Worm (Caenorhabditis elegans) whole organism, midembryonic: ENCODE data around the gene dhs-19.
"Not testable (repeated sequence)": the region's sequence is repeated elsewhere in the genome, so short reads cannot be mapped to it uniquely, and the experiment has no call there.

Experiments used
- T22C8.4 ChIP-seq: fragments of 200-800 bp; sonication (Bioruptor generic); IDR thresholded peaks from 2 replicates; pipeline ENCODE4 v1.3.6; 2022; ENCODE audit warnings: missing genetic modification characterization, missing compliant biosample characterization
- cog-1 ChIP-seq: sonication (generic microtip); optimal IDR thresholded peaks from 2 replicates; lab custom pipeline; 2016; ENCODE audit warnings: missing genetic modification characterization, missing compliant biosample characterization
- flt-1 ChIP-seq: fragments of 200-800 bp; sonication (Bioruptor generic); IDR thresholded peaks from 2 replicates; pipeline ENCODE4 v1.3.6; 2022; ENCODE audit warnings: missing genetic modification characterization, missing compliant biosample characterization
- klf-2 ChIP-seq: fragments of 200-800 bp; sonication (Bioruptor generic); conservative IDR thresholded peaks from 2 replicates; pipeline ENCODE4 v1.3.6; 2022; ENCODE audit warnings: missing genetic modification reagents, missing genetic modification characterization, missing compliant biosample characterization
- med-1 ChIP-seq: sonication (generic microtip); optimal IDR thresholded peaks from 2 replicates; lab custom pipeline; 2017; ENCODE audit warnings: missing genetic modification characterization, mild to moderate bottlenecking, missing compliant biosample characterization, antibody characterized with exemption, missing genetic modification reagents; ENCODE audit not compliant: insufficient read depth
- ref-1 ChIP-seq: fragments of 200-800 bp; sonication (Bioruptor generic); conservative IDR thresholded peaks from 2 replicates; pipeline ENCODE4 v1.3.6; 2022; ENCODE audit warnings: missing genetic modification reagents, missing genetic modification characterization, missing compliant biosample characterization
- tab-1 ChIP-seq: fragments of 200-800 bp; sonication (Bioruptor generic); IDR thresholded peaks from 2 replicates; pipeline ENCODE4 v1.3.6; 2022; ENCODE audit warnings: missing genetic modification characterization, missing compliant biosample characterization
- ztf-23 ChIP-seq: fragments of 200-800 bp; sonication (Bioruptor generic); IDR thresholded peaks from 2 replicates; pipeline ENCODE4 v1.3.6; 2022; ENCODE audit warnings: missing genetic modification reagents, missing genetic modification characterization, missing compliant biosample characterization
- ztf-29 ChIP-seq: fragments of 200-800 bp; sonication (Bioruptor generic); IDR thresholded peaks from 2 replicates; pipeline ENCODE4 v1.3.6; 2022; ENCODE audit warnings: missing genetic modification reagents, missing genetic modification characterization, missing compliant biosample characterization

The dhs-19 gene

ce11 chrV:11496283-11496682, 6.0 kb upstream of the dhs-19 start, which contains the start of gene htrl-1:
TSS of gene htrl-1 (minus strand) at chrV:11496383.
- no peak for TF ChIP-seq med-1 (GFP tag; lab: Kevin White, UChicago)
- TF ChIP-seq klf-2 (GFP tag; lab: Robert Waterston, UW) = no peak
- TF ChIP-seq cog-1 (tag; lab: Kevin White, UChicago) = no peak

- TF ChIP-seq flt-1 (GFP tag; lab: Robert Waterston, UW) (no peak), cog-1 (tag; lab: Kevin White, UChicago) (no peak), ref-1 (GFP tag; lab: Robert Waterston, UW) (no peak), tab-1 (GFP tag; lab: Robert Waterston, UW) (no peak), ztf-23 (GFP tag; lab: Robert Waterston, UW) (no peak), klf-2 (GFP tag; lab: Robert Waterston, UW) (no peak), med-1 (GFP tag; lab: Kevin White, UChicago) (no peak), T22C8.4 (GFP tag; lab: Robert Waterston, UW) (no peak), ztf-29 (GFP tag; lab: Robert Waterston, UW) (no peak)
These were observed 2.2 kb upstream of the dhs-19 start, which contains the start of gene T11F9.21 for ce11 chrV:11492456-11492855. TSS of gene T11F9.21 (plus strand) at chrV:11492756.

- no peak for TF ChIP-seq flt-1 (GFP tag; lab: Robert Waterston, UW)
- no peak for TF ChIP-seq ztf-23 (GFP tag; lab: Robert Waterston, UW)
- no peak for TF ChIP-seq T22C8.4 (GFP tag; lab: Robert Waterston, UW)
- no peak for TF ChIP-seq cog-1 (tag; lab: Kevin White, UChicago)
- no peak for TF ChIP-seq ztf-29 (GFP tag; lab: Robert Waterston, UW)
- TF ChIP-seq ref-1 (GFP tag; lab: Robert Waterston, UW) = no peak
- TF ChIP-seq tab-1 (GFP tag; lab: Robert Waterston, UW) = no peak
- no peak for TF ChIP-seq klf-2 (GFP tag; lab: Robert Waterston, UW)
These were observed 2.0 kb downstream of the dhs-19 start for ce11 chrV:11488288-11488687.

- TF ChIP-seq T22C8.4 (GFP tag; lab: Robert Waterston, UW) = no peak
These were observed 3.6 kb downstream of the dhs-19 start, which contains the start of gene T11F9.10 for ce11 chrV:11486680-11487079. TSS of gene T11F9.10 (plus strand) at chrV:11486980.

- TF ChIP-seq med-1 (GFP tag; lab: Kevin White, UChicago) = no peak
- TF ChIP-seq klf-2 (GFP tag; lab: Robert Waterston, UW) = no peak
- no peak for TF ChIP-seq tab-1 (GFP tag; lab: Robert Waterston, UW)
- no peak for TF ChIP-seq T22C8.4 (GFP tag; lab: Robert Waterston, UW)
- TF ChIP-seq ztf-23 (GFP tag; lab: Robert Waterston, UW) = no peak
These were observed 4.7 kb downstream of the dhs-19 start, which contains the start of gene srh-1 for ce11 chrV:11485558-11485957. TSS of gene srh-1 (plus strand) at chrV:11485858.

- TF ChIP-seq med-1 (GFP tag; lab: Kevin White, UChicago) (no peak), ztf-29 (GFP tag; lab: Robert Waterston, UW) (no peak), T22C8.4 (GFP tag; lab: Robert Waterston, UW) (no peak), ref-1 (GFP tag; lab: Robert Waterston, UW) (no peak), tab-1 (GFP tag; lab: Robert Waterston, UW) (no peak), klf-2 (GFP tag; lab: Robert Waterston, UW) (no peak), ztf-23 (GFP tag; lab: Robert Waterston, UW) (no peak), cog-1 (tag; lab: Kevin White, UChicago) (no peak)
These were observed 5.9 kb downstream of the dhs-19 start for ce11 chrV:11484404-11484803.

- not testable (repeated sequence) for TF ChIP-seq ztf-29 (GFP tag; lab: Robert Waterston, UW); ztf-23 (GFP tag; lab: Robert Waterston, UW); cog-1 (tag; lab: Kevin White, UChicago)
These were observed 6.6 kb downstream of the dhs-19 start, which contains the start of gene col-157 for ce11 chrV:11483580-11484092. TSS of gene col-157 (plus strand) at chrV:11484042.

ce11 chrV:11480734-11481133, 9.5 kb downstream of the dhs-19 start, which contains the start of gene T11F9.14:
TSS of gene T11F9.14 (minus strand) at chrV:11480834.
- TF ChIP-seq ref-1 (GFP tag; lab: Robert Waterston, UW); ztf-23 (GFP tag; lab: Robert Waterston, UW); med-1 (GFP tag; lab: Kevin White, UChicago): not testable (repeated sequence)

- TF ChIP-seq ztf-23 (GFP tag; lab: Robert Waterston, UW) = no peak
These were observed 10.9 kb downstream of the dhs-19 start, which contains the start of gene T11F9.22 for ce11 chrV:11479406-11479805. TSS of gene T11F9.22 (plus strand) at chrV:11479706.

ce11 chrV:11475638-11476037, 14.6 kb downstream of the dhs-19 start, which contains the start of gene T11F9.7:
TSS of gene T11F9.7 (plus strand) at chrV:11475938.
- not testable (repeated sequence) for TF ChIP-seq cog-1 (tag; lab: Kevin White, UChicago); ref-1 (GFP tag; lab: Robert Waterston, UW); med-1 (GFP tag; lab: Kevin White, UChicago)
